Fruit fly (Drosophila melanogaster): ENCODE measurements around the gene Frmd5.

dm6 chr2L:10339841-10340240 is 4.4 kb upstream of the Frmd5 start:
- no peak for TF ChIP-seq psq (optimal IDR thresholded peaks at IDR 0.05)
- no peak for TF ChIP-seq pan (optimal IDR thresholded peaks at IDR 0.05)
